Fruit fly (Drosophila melanogaster) whole organism, embryonic: ENCODE data around the gene vkg.

ENCODE experiments used
- Abd-B ChIP-seq: fragments of 200-800 bp; sonication (Bioruptor generic); optimal IDR thresholded peaks from 2 replicates; lab custom pipeline; 2018; ENCODE audit warnings: missing biosample characterization, mild to moderate bottlenecking, missing genetic modification characterization, moderate library complexity
- Aef1 ChIP-seq: fragments of 200-800 bp; sonication (Bioruptor generic); IDR thresholded peaks from 3 replicates; pipeline ENCODE4 v1.3.6; 2022; ENCODE audit warnings: missing biosample characterization, missing genetic modification characterization
- BtbVII ChIP-seq: fragments of 200-800 bp; sonication (Bioruptor generic); optimal IDR thresholded peaks from 3 replicates; lab custom pipeline; 2017; ENCODE audit warnings: missing biosample characterization, mild to moderate bottlenecking, missing genetic modification characterization
- CG10209 ChIP-seq: fragments of 200-800 bp; sonication (Bioruptor generic); optimal IDR thresholded peaks from 3 replicates; lab custom pipeline; 2017; ENCODE audit warnings: missing biosample characterization, mild to moderate bottlenecking, missing genetic modification characterization, missing genetic modification reagents
- CG11398 ChIP-seq: fragments of 200-800 bp; sonication (Bioruptor generic); optimal IDR thresholded peaks from 2 replicates; lab custom pipeline; 2016; ENCODE audit warnings: missing biosample characterization, missing genetic modification characterization
- CG11456 ChIP-seq: fragments of 200-800 bp; sonication (Bioruptor generic); IDR thresholded peaks from 3 replicates; pipeline ENCODE4 v1.3.6; 2022; ENCODE audit warnings: missing biosample characterization, missing genetic modification characterization
- CG1233 ChIP-seq: fragments of 200-800 bp; sonication (Bioruptor generic); optimal IDR thresholded peaks from 4 replicates; lab custom pipeline; 2018; ENCODE audit warnings: missing biosample characterization, mild to moderate bottlenecking, missing genetic modification characterization
- CG13775 ChIP-seq: fragments of 200-800 bp; sonication (Bioruptor generic); optimal IDR thresholded peaks from 3 replicates; lab custom pipeline; 2017; ENCODE audit warnings: missing biosample characterization, mild to moderate bottlenecking, missing genetic modification characterization
- CG14667 ChIP-seq: fragments of 200-800 bp; sonication (Bioruptor generic); IDR thresholded peaks from 2 replicates; pipeline ENCODE4 v1.3.6; 2022; ENCODE audit warnings: missing biosample characterization, missing genetic modification characterization
- CG1529 ChIP-seq: fragments of 200-800 bp; sonication (Bioruptor generic); optimal IDR thresholded peaks from 3 replicates; lab custom pipeline; 2018; ENCODE audit warnings: missing biosample characterization, missing genetic modification characterization
- CG16863 ChIP-seq: fragments of 200-800 bp; sonication (Bioruptor generic); optimal IDR thresholded peaks from 3 replicates; lab custom pipeline; 2016; ENCODE audit warnings: missing biosample characterization, missing genetic modification characterization
- CG17186 ChIP-seq: fragments of 200-800 bp; sonication (Bioruptor generic); optimal IDR thresholded peaks from 3 replicates; lab custom pipeline; 2017; ENCODE audit warnings: missing biosample characterization, missing genetic modification reagents, missing genetic modification characterization
- CG1792 ChIP-seq: fragments of 200-800 bp; sonication (Bioruptor generic); optimal IDR thresholded peaks from 2 replicates; lab custom pipeline; 2016; ENCODE audit warnings: missing biosample characterization, missing genetic modification characterization
- CG2116 ChIP-seq: fragments of 200-800 bp; sonication (Bioruptor generic); optimal IDR thresholded peaks from 3 replicates; lab custom pipeline; 2018; ENCODE audit warnings: missing biosample characterization, mild to moderate bottlenecking, missing genetic modification characterization
- CG2199 ChIP-seq: fragments of 200-800 bp; sonication (Bioruptor generic); IDR thresholded peaks from 3 replicates; pipeline ENCODE4 v1.3.6; 2022; ENCODE audit warnings: missing biosample characterization, missing genetic modification characterization
- CG4424 ChIP-seq: fragments of 200-800 bp; sonication (Bioruptor generic); optimal IDR thresholded peaks from 3 replicates; lab custom pipeline; 2016; ENCODE audit warnings: missing biosample characterization, missing genetic modification characterization
- CG6175 ChIP-seq: fragments of 200-800 bp; sonication (Bioruptor generic); IDR thresholded peaks from 3 replicates; pipeline ENCODE4 v1.3.6; 2022; ENCODE audit warnings: missing biosample characterization, missing genetic modification characterization
- CG6765 ChIP-seq: fragments of 200-800 bp; sonication (Bioruptor generic); optimal IDR thresholded peaks from 3 replicates; lab custom pipeline; 2017; ENCODE audit warnings: missing biosample characterization, mild to moderate bottlenecking, missing genetic modification characterization
- CG7556 ChIP-seq: fragments of 200-800 bp; sonication (Bioruptor generic); optimal IDR thresholded peaks from 2 replicates; lab custom pipeline; 2017; ENCODE audit warnings: missing biosample characterization, mild to moderate bottlenecking, missing genetic modification characterization
- CG7839 ChIP-seq: fragments of 200-800 bp; sonication (Bioruptor generic); optimal IDR thresholded peaks from 3 replicates; lab custom pipeline; 2018; ENCODE audit warnings: missing biosample characterization, mild to moderate bottlenecking, missing genetic modification characterization, moderate library complexity
- CG8388 ChIP-seq: fragments of 200-800 bp; sonication (Bioruptor generic); optimal IDR thresholded peaks from 2 replicates; lab custom pipeline; 2019; ENCODE audit warnings: missing biosample characterization, mild to moderate bottlenecking, missing genetic modification characterization, moderate library complexity
- CHES-1-like ChIP-seq: fragments of 200-800 bp; sonication (Bioruptor generic); optimal IDR thresholded peaks from 2 replicates; lab custom pipeline; 2016; ENCODE audit warnings: missing biosample characterization, missing genetic modification characterization
- CTCF ChIP-seq: fragments of 200-800 bp; sonication (Bioruptor generic); optimal IDR thresholded peaks from 2 replicates; lab custom pipeline; 2017; ENCODE audit warnings: missing biosample characterization, mild to moderate bottlenecking, missing genetic modification characterization, moderate library complexity
- Camta ChIP-seq: fragments of 200-800 bp; sonication (Bioruptor generic); optimal IDR thresholded peaks from 2 replicates; lab custom pipeline; 2016; ENCODE audit warnings: missing biosample characterization, missing genetic modification characterization
- Dfd ChIP-seq, 2 experiments: fragments of >200 bp; optimal IDR thresholded peaks; 2 replicates each; lab custom pipeline; 2017; ENCODE audit warnings: missing biosample characterization in 2 of 2, missing genetic modification characterization in 2 of 2
- Drgx ChIP-seq: fragments of 200-800 bp; sonication (Bioruptor generic); IDR thresholded peaks from 2 replicates; pipeline ENCODE4 v1.3.6; 2022; ENCODE audit warnings: missing biosample characterization, missing genetic modification characterization
- Fer2 ChIP-seq: fragments of 200-800 bp; sonication (Bioruptor generic); optimal IDR thresholded peaks from 2 replicates; lab custom pipeline; 2018; ENCODE audit warnings: missing biosample characterization, mild to moderate bottlenecking, missing genetic modification characterization, moderate library complexity
- H2.0 ChIP-seq: fragments of 200-800 bp; sonication (Bioruptor generic); IDR thresholded peaks from 2 replicates; pipeline ENCODE4 v1.3.6; 2022; ENCODE audit warnings: missing biosample characterization, missing genetic modification characterization
- HLHmδ ChIP-seq: fragments of 200-800 bp; sonication (Bioruptor generic); optimal IDR thresholded peaks from 2 replicates; lab custom pipeline; 2018; ENCODE audit warnings: missing biosample characterization, mild to moderate bottlenecking, missing genetic modification characterization, moderate library complexity
- MESR4 ChIP-seq: fragments of 200-800 bp; sonication (Bioruptor generic); optimal IDR thresholded peaks from 2 replicates; lab custom pipeline; 2018; ENCODE audit warnings: missing biosample characterization, mild to moderate bottlenecking, missing genetic modification characterization, moderate library complexity
- Mes4 ChIP-seq: fragments of 200-800 bp; sonication (Bioruptor generic); optimal IDR thresholded peaks from 2 replicates; lab custom pipeline; 2016; ENCODE audit warnings: missing biosample characterization, missing genetic modification characterization
- Taf1 ChIP-seq: fragments of 200-800 bp; sonication (Bioruptor generic); IDR thresholded peaks from 2 replicates; pipeline ENCODE4 v1.3.6; 2022; ENCODE audit warnings: missing biosample characterization, missing genetic modification characterization
- caup ChIP-seq: fragments of 200-800 bp; sonication (Bioruptor generic); optimal IDR thresholded peaks from 3 replicates; lab custom pipeline; 2017; ENCODE audit warnings: missing biosample characterization, mild to moderate bottlenecking, missing genetic modification characterization, moderate library complexity; ENCODE audit not compliant: severe bottlenecking
- chm ChIP-seq: fragments of 200-800 bp; sonication (Bioruptor generic); IDR thresholded peaks from 2 replicates; pipeline ENCODE4 v1.3.6; 2022; ENCODE audit warnings: missing biosample characterization, missing genetic modification characterization
- corto ChIP-seq: fragments of 200-800 bp; sonication (Bioruptor generic); optimal IDR thresholded peaks from 2 replicates; lab custom pipeline; 2016; ENCODE audit warnings: missing biosample characterization, mild to moderate bottlenecking, missing genetic modification characterization, moderate library complexity
- dan ChIP-seq: fragments of 200-800 bp; sonication (Bioruptor generic); IDR thresholded peaks from 2 replicates; pipeline ENCODE4 v1.3.6; 2022; ENCODE audit warnings: missing biosample characterization, missing genetic modification characterization
- danr ChIP-seq: fragments of 200-800 bp; sonication (Bioruptor generic); IDR thresholded peaks from 2 replicates; pipeline ENCODE4 v1.3.6; 2022; ENCODE audit warnings: missing biosample characterization, missing genetic modification characterization
- exex ChIP-seq: fragments of 200-800 bp; sonication (Bioruptor generic); optimal IDR thresholded peaks from 4 replicates; lab custom pipeline; 2018; ENCODE audit warnings: missing biosample characterization, mild to moderate bottlenecking, missing genetic modification characterization, moderate library complexity
- mld ChIP-seq: fragments of 200-800 bp; sonication (Bioruptor generic); IDR thresholded peaks from 3 replicates; pipeline ENCODE4 v1.3.6; 2022; ENCODE audit warnings: missing biosample characterization, missing genetic modification characterization; ENCODE audit not compliant: partially characterized antibody
- nerfin-1 ChIP-seq: fragments of 200-800 bp; sonication (Bioruptor generic); optimal IDR thresholded peaks from 3 replicates; lab custom pipeline; 2019; ENCODE audit warnings: missing biosample characterization, mild to moderate bottlenecking, missing genetic modification characterization, moderate library complexity
- nmo ChIP-seq: fragments of 200-800 bp; sonication (Bioruptor generic); optimal IDR thresholded peaks from 2 replicates; lab custom pipeline; 2018; ENCODE audit warnings: missing biosample characterization, mild to moderate bottlenecking, missing genetic modification characterization, moderate library complexity
- oc ChIP-seq: fragments of 200-800 bp; sonication (Bioruptor generic); optimal IDR thresholded peaks from 2 replicates; lab custom pipeline; 2018; ENCODE audit warnings: missing biosample characterization, mild to moderate bottlenecking, missing genetic modification characterization, moderate library complexity
- phol ChIP-seq: fragments of 200-800 bp; sonication (Bioruptor generic); optimal IDR thresholded peaks from 3 replicates; lab custom pipeline; 2018; ENCODE audit warnings: missing biosample characterization, mild to moderate bottlenecking, missing genetic modification characterization, moderate library complexity
- prd ChIP-seq, 3 experiments: fragments of >200 bp in 2 of 3; fragments of 200-800 bp in 1 of 3; sonication (Bioruptor generic) in 1 of 3; optimal IDR thresholded peaks in 2 of 3; IDR thresholded peaks in 1 of 3; 2 replicates in 2 of 3; 3 replicates in 1 of 3; pipeline versions ENCODE4 v1.3.6 to Lab custom; 2017 to 2022; ENCODE audit warnings: missing biosample characterization in 1 of 3, missing genetic modification characterization in 1 of 3
- sc ChIP-seq, 3 experiments: fragments of >200 bp in 2 of 3; fragments of 200-800 bp in 1 of 3; sonication (Bioruptor generic) in 1 of 3; optimal IDR thresholded peaks; 2 replicates in 2 of 3; 3 replicates in 1 of 3; lab custom pipeline; 2017; ENCODE audit warnings: mild to moderate bottlenecking in 1 of 3, missing biosample characterization in 1 of 3, missing genetic modification characterization in 1 of 3, missing genetic modification reagents in 1 of 3
- schlank ChIP-seq: fragments of 200-800 bp; sonication (Bioruptor generic); optimal IDR thresholded peaks from 2 replicates; lab custom pipeline; 2018; ENCODE audit warnings: missing biosample characterization, mild to moderate bottlenecking, missing genetic modification characterization
- so ChIP-seq: fragments of 200-800 bp; sonication (Bioruptor generic); IDR thresholded peaks from 3 replicates; pipeline ENCODE4 v1.3.6; 2022; ENCODE audit warnings: missing biosample characterization, missing genetic modification characterization
- ssp ChIP-seq: fragments of 200-800 bp; sonication (Bioruptor generic); IDR thresholded peaks from 2 replicates; pipeline ENCODE4 v1.3.6; 2022; ENCODE audit warnings: missing biosample characterization, missing genetic modification characterization
- trem ChIP-seq: fragments of 200-800 bp; optimal IDR thresholded peaks from 3 replicates; lab custom pipeline; 2019; ENCODE audit warnings: missing biosample characterization, mild to moderate bottlenecking, missing genetic modification characterization, moderate library complexity
- ttk ChIP-seq: fragments of 200-800 bp; sonication (Bioruptor generic); IDR thresholded peaks from 2 replicates; pipeline ENCODE4 v2.1.2; 2022; ENCODE audit warnings: missing biosample characterization, missing genetic modification characterization
- zfh2 ChIP-seq: fragments of 200-800 bp; sonication (Bioruptor generic); optimal IDR thresholded peaks from 2 replicates; lab custom pipeline; 2016; ENCODE audit warnings: missing biosample characterization, missing genetic modification characterization

The vkg gene

dm6 chr2L:5044892-5045619 is 17.1 kb upstream of the vkg start (continued):
- no peak for TF ChIP-seq CG11398 (GFP tag; lab: Kevin White, UChicago)
- peak; percentile 52 for TF ChIP-seq chm (GFP tag; lab: Robert Waterston, UW)
- peak; percentile 15 for TF ChIP-seq CG2116
- TF ChIP-seq CG11456, result peak; percentile 79; the same call in 2 of the 3 replicates
- peak; percentile 24 for TF ChIP-seq Abd-B (GFP tag; lab: Kevin White, UChicago)
- TF ChIP-seq so, result 0 out of 3 replicates have a peak, but pooled peaks have one; percentile 39
- peak; percentile 1 for TF ChIP-seq CG1529
- TF ChIP-seq HLHmδ (GFP tag; lab: Kevin White, UChicago), result no peak
- TF ChIP-seq CG1792, result no peak
- peak; percentile 30; the same call in 1 of the 3 replicates for TF ChIP-seq Aef1
- TF ChIP-seq ttk (GFP tag; lab: Robert Waterston, UW), result peak; percentile 39; the same call in 1 of the 2 replicates
- TF ChIP-seq BtbVII (GFP tag; lab: Kevin White, UChicago), result peak; percentile 46
- TF ChIP-seq nerfin-1, result no peak
- TF ChIP-seq Fer2 (tag; lab: Kevin White, UChicago), result no peak
- peak; percentile 26 for TF ChIP-seq CG6765
- no peak for TF ChIP-seq CHES-1-like (GFP tag; lab: Kevin White, UChicago)
- peak; percentile 34 for TF ChIP-seq CG10209
- peak; percentile 44 for TF ChIP-seq H2.0 (GFP tag; lab: Robert Waterston, UW)
- TF ChIP-seq nmo, result peak; percentile 54
- TF ChIP-seq Camta (GFP tag; lab: Kevin White, UChicago), result peak; percentile 35
- TF ChIP-seq danr (GFP tag; lab: Robert Waterston, UW), result peak; percentile 11; the same call in 1 of the 2 replicates
- TF ChIP-seq schlank, result no peak
- peak; percentile 11 for TF ChIP-seq trem
- TF ChIP-seq dan, result no peak
- no peak for TF ChIP-seq CG17186 (GFP tag; lab: Kevin White, UChicago)
- peak; percentile 52 for TF ChIP-seq CG16863 (GFP tag; lab: Kevin White, UChicago)
- peak; percentile 78 for TF ChIP-seq CG7556 (GFP tag; lab: Kevin White, UChicago)
- TF ChIP-seq CTCF (GFP tag; lab: Kevin White, UChicago), result peak; percentile 18
- TF ChIP-seq corto (GFP tag; lab: Kevin White, UChicago), result no peak
- TF ChIP-seq caup, result peak; percentile 16
- TF ChIP-seq Dfd (GFP tag; optimal IDR thresholded peaks at IDR 0.05; lab: Kevin White, UChicago), result no peak
- peak; percentile 38 for TF ChIP-seq Drgx
- TF ChIP-seq CG1233 (GFP tag; lab: Kevin White, UChicago), result peak; percentile 19
- peak; percentile 7 for TF ChIP-seq MESR4
- no peak for TF ChIP-seq ssp (GFP tag; lab: Robert Waterston, UW)
- no peak for TF ChIP-seq Mes4 (GFP tag; lab: Kevin White, UChicago)
- peak; percentile 65 for TF ChIP-seq phol (tag; lab: Kevin White, UChicago)
- TF ChIP-seq CG4424 (GFP tag; lab: Kevin White, UChicago), result peak; percentile 63
- TF ChIP-seq prd (optimal IDR thresholded peaks at IDR 0.05; lab: Kevin White, UChicago), result no peak
- peak; percentile 61; the same call in 1 of the 3 replicates for TF ChIP-seq prd (GFP tag; IDR thresholded peaks at IDR 0.05; lab: Robert Waterston, UW)
- peak; percentile 61 for TF ChIP-seq CG7839 (tag; lab: Kevin White, UChicago)

dm6 chr2L:5044361-5044891 is 16.4 kb upstream of the vkg start, which contains the start of gene CG31650:
TSS of gene CG31650 (minus strand) at chr2L:5044712.
- TF ChIP-seq CG2199 (GFP tag; lab: Robert Waterston, UW) (peak; percentile 21; the same call in 1 of the 3 replicates), sc (optimal IDR thresholded peaks at IDR 0.05; lab: Kevin White, UChicago) (no peak), sc (GFP tag; optimal IDR thresholded peaks at IDR 0.05; lab: Kevin White, UChicago) (no peak), Taf1 (GFP tag; lab: Robert Waterston, UW) (no peak), CG14667 (GFP tag; lab: Robert Waterston, UW) (no peak), mld (GFP tag; lab: Robert Waterston, UW) (no peak), Drgx (peak; percentile 17; the same call in 1 of the 2 replicates), CG13775 (GFP tag; lab: Kevin White, UChicago) (no peak), CG8388 (GFP tag; lab: Kevin White, UChicago) (no peak), zfh2 (GFP tag; lab: Kevin White, UChicago) (no peak), oc (tag; lab: Kevin White, UChicago) (peak; percentile 29), CG6175 (GFP tag; lab: Robert Waterston, UW) (peak; percentile 42; the same call in 2 of the 3 replicates), exex (peak; percentile 49)
